Worm (Caenorhabditis elegans): Measurements from ENCODE around the gene mpk-1.

The mpk-1 gene

ce11 chrIII:4223668-4224127, 4.2 kb downstream of the mpk-1 start (continued):
- TF ChIP-seq duxl-1 (tag; optimal IDR thresholded peaks at IDR 0.05; ENCODE audit: poor library complexity) (no peak), hif-1 (tag; optimal IDR thresholded peaks at IDR 0.05) (peak in 1 of 2 experiments; percentile 87), spr-1 (tag; optimal IDR thresholded peaks at IDR 0.05) (peak; percentile 36), nhr-41 (GFP tag; IDR thresholded peaks at IDR 0.05) (no peak), php-3 (GFP tag; IDR thresholded peaks at IDR 0.05) (0 out of 2 replicates have a peak, but pooled peaks have one; percentile 15), ZK546.5 (tag; optimal IDR thresholded peaks at IDR 0.05) (no peak), unc-130 (GFP tag; optimal IDR thresholded peaks at IDR 0.05) (no peak), ceh-62 (tag; optimal IDR thresholded peaks at IDR 0.05) (no peak), lir-3 (tag; optimal IDR thresholded peaks at IDR 0.05) (no peak), hlh-30 (tag; optimal IDR thresholded peaks at IDR 0.05; ENCODE audit: insufficient read depth) (peak; percentile 91), zag-1 (tag; optimal IDR thresholded peaks at IDR 0.05) (no peak), nhr-28 (tag; optimal IDR thresholded peaks at IDR 0.05) (peak; percentile 91), tra-1 (GFP tag; IDR thresholded peaks at IDR 0.05) (peak; percentile 72; the same call in 1 of the 2 replicates), Y5F2A.4 (GFP tag; optimal IDR thresholded peaks at IDR 0.05) (no peak), R02D3.7 (tag; optimal IDR thresholded peaks at IDR 0.05) (no peak), set-16 (GFP tag; IDR thresholded peaks at IDR 0.05) (peak; percentile 60), ces-1 (GFP tag; optimal IDR thresholded peaks at IDR 0.05) (peak; percentile 57), gei-8 (GFP tag; optimal IDR thresholded peaks at IDR 0.05) (no peak), dmd-9 (GFP tag; IDR thresholded peaks at IDR 0.05) (0 out of 2 replicates have a peak, but pooled peaks have one; percentile 45), ctbp-1 (GFP tag; IDR thresholded peaks at IDR 0.05) (peak; percentile 90), unc-39 (tag; optimal IDR thresholded peaks at IDR 0.05) (no peak), F44E2.7 (GFP tag; IDR thresholded peaks at IDR 0.05) (no peak), attf-4 (tag; optimal IDR thresholded peaks at IDR 0.05) (no peak), tag-97 (GFP tag; IDR thresholded peaks at IDR 0.05) (no peak), nhr-102 (tag; optimal IDR thresholded peaks at IDR 0.05) (peak; percentile 4), jun-1 (tag; optimal IDR thresholded peaks at IDR 0.05) (peak; percentile 56), nhr-11 (tag; optimal IDR thresholded peaks at IDR 0.05) (peak; percentile 96), unc-62 (GFP tag; optimal IDR thresholded peaks at IDR 0.05 in 1 of 2) (peak in 1 of 2 experiments; percentile 99), unc-62 (tag; optimal IDR thresholded peaks at IDR 0.05) (no peak), mep-1 (tag; optimal IDR thresholded peaks at IDR 0.05) (peak; percentile 93), daf-16 (GFP tag; optimal IDR thresholded peaks at IDR 0.05) (peak; percentile 13 to 73), daf-16 (tag; optimal IDR thresholded peaks at IDR 0.05) (peak; percentile 76), hlh-11 (tag; optimal IDR thresholded peaks at IDR 0.05) (peak; percentile 94), nhr-111 (GFP tag; optimal IDR thresholded peaks at IDR 0.05) (no peak), hmg-1.1 (GFP tag; IDR thresholded peaks at IDR 0.05) (peak; percentile 86), D1046.2 (GFP tag; IDR thresholded peaks at IDR 0.05) (no peak), daf-19 (GFP tag; conservative IDR thresholded peaks at IDR 0.05) (no peak), saeg-2 (GFP tag; IDR thresholded peaks at IDR 0.05) (no peak), F37D6.2 (tag; optimal IDR thresholded peaks at IDR 0.05) (peak; percentile 65), zip-11 (GFP tag; IDR thresholded peaks at IDR 0.05) (no peak), zfp-3 (GFP tag; conservative IDR thresholded peaks at IDR 0.05) (no peak), arid-1 (GFP tag; conservative IDR thresholded peaks at IDR 0.05) (peak; percentile 72), F49E8.2 (tag; optimal IDR thresholded peaks at IDR 0.05; ENCODE audit: borderline replicate concordance) (no peak), nhr-237 (tag; optimal IDR thresholded peaks at IDR 0.05) (no peak), Y105C5A.15 (GFP tag; IDR thresholded peaks at IDR 0.05) (no peak), nhr-48 (tag; optimal IDR thresholded peaks at IDR 0.05) (peak; percentile 64), lin-13 (GFP tag; optimal IDR thresholded peaks at IDR 0.05) (peak; percentile 45), nhr-77 (tag; optimal IDR thresholded peaks at IDR 0.05) (peak; percentile 79), fos-1 (tag; optimal IDR thresholded peaks at IDR 0.05) (no peak), skn-1 (tag; optimal IDR thresholded peaks at IDR 0.05) (no peak), lin-38 (GFP tag; IDR thresholded peaks at IDR 0.05) (peak; percentile 48), T20F7.1 (GFP tag; optimal IDR thresholded peaks at IDR 0.05) (peak; percentile 76)
